Fruit fly (Drosophila melanogaster) whole organism, prepupa: ENCODE measurements around the gene CG32243.

Experiments used
- CG10631 ChIP-seq: fragments of 200-800 bp; sonication (Bioruptor generic); optimal IDR thresholded peaks from 2 replicates; lab custom pipeline; 2016; ENCODE audit warnings: missing biosample characterization, missing genetic modification characterization
- CG10669 ChIP-seq: fragments of 200-800 bp; sonication (Bioruptor generic); optimal IDR thresholded peaks from 3 replicates; lab custom pipeline; 2018; ENCODE audit warnings: missing biosample characterization, mild to moderate bottlenecking, missing genetic modification characterization, moderate library complexity
- CG11294 ChIP-seq: fragments of 200-800 bp; sonication (Bioruptor generic); IDR thresholded peaks from 2 replicates; pipeline ENCODE4 v1.3.6; 2022; ENCODE audit warnings: missing biosample characterization, missing genetic modification characterization
- CG15336 ChIP-seq: fragments of 200-800 bp; sonication (Bioruptor generic); IDR thresholded peaks from 2 replicates; pipeline ENCODE4 v1.3.6; 2022; ENCODE audit warnings: missing biosample characterization, missing genetic modification characterization
- CG6854 ChIP-seq: fragments of 200-800 bp; sonication (Bioruptor generic); optimal IDR thresholded peaks from 2 replicates; lab custom pipeline; 2017; ENCODE audit warnings: missing biosample characterization, mild to moderate bottlenecking, missing genetic modification characterization
- CG9139 ChIP-seq: fragments of 200-800 bp; sonication (Bioruptor generic); optimal IDR thresholded peaks from 3 replicates; lab custom pipeline; 2017; ENCODE audit warnings: missing biosample characterization, mild to moderate bottlenecking, missing genetic modification characterization
- Hr39 ChIP-seq: fragments of 200-800 bp; sonication (Bioruptor generic); optimal IDR thresholded peaks from 2 replicates; lab custom pipeline; 2016; ENCODE audit warnings: missing biosample characterization, missing genetic modification characterization
- Sox15 ChIP-seq: fragments of 200-800 bp; sonication (Bioruptor generic); optimal IDR thresholded peaks from 3 replicates; lab custom pipeline; 2016; ENCODE audit warnings: missing biosample characterization, missing genetic modification characterization
- dac ChIP-seq: fragments of 200-800 bp; sonication (Bioruptor generic); optimal IDR thresholded peaks from 2 replicates; lab custom pipeline; 2017; ENCODE audit warnings: missing biosample characterization, mild to moderate bottlenecking, missing genetic modification characterization
- esn ChIP-seq: fragments of 200-800 bp; sonication (Bioruptor generic); optimal IDR thresholded peaks from 2 replicates; lab custom pipeline; 2016; ENCODE audit warnings: missing biosample characterization, mild to moderate bottlenecking, missing genetic modification characterization, moderate library complexity
- pdm3 ChIP-seq: fragments of 200-800 bp; sonication (Bioruptor generic); optimal IDR thresholded peaks from 3 replicates; lab custom pipeline; 2016; ENCODE audit warnings: missing biosample characterization, missing genetic modification characterization
- topi ChIP-seq: fragments of 200-800 bp; sonication (Bioruptor generic); optimal IDR thresholded peaks from 3 replicates; lab custom pipeline; 2016; ENCODE audit warnings: missing biosample characterization, missing genetic modification characterization

- TF ChIP-seq CG11294 (GFP tag; lab: Robert Waterston, UW) (no peak), pdm3 (GFP tag; lab: Kevin White, UChicago) (no peak), esn (GFP tag; lab: Kevin White, UChicago) (no peak), Hr39 (no peak), CG15336 (GFP tag; lab: Robert Waterston, UW) (no peak), CG9139 (GFP tag; lab: Kevin White, UChicago) (no peak), CG10669 (GFP tag; lab: Kevin White, UChicago) (no peak), Sox15 (GFP tag; lab: Kevin White, UChicago) (no peak), CG6854 (GFP tag; lab: Kevin White, UChicago) (no peak), topi (GFP tag; lab: Kevin White, UChicago) (no peak), CG10631 (GFP tag; lab: Kevin White, UChicago) (no peak), dac (GFP tag; lab: Kevin White, UChicago) (no peak)
These were observed 8.0 kb downstream of the CG32243 start, which contains the start of gene CG11353 for dm6 chr3L:4532841-4533619.
